Fruit fly (Drosophila melanogaster): ENCODE data around the gene prd1.
A peak's percentile ranks its signal among the peaks of the same experiment; 100 is the strongest.

Gene prd1

dm6 chr3R:11749297-11750293 is 37.2 kb downstream of the prd1 start, which contains the start of gene CG6923:
TSS of gene CG6923 (minus strand) at chr3R:11750029.
- TF ChIP-seq pad (GFP tag; optimal IDR thresholded peaks at IDR 0.05): no peak
- TF ChIP-seq CG5204 (GFP tag; optimal IDR thresholded peaks at IDR 0.05): no peak
- TF ChIP-seq cnc (optimal IDR thresholded peaks at IDR 0.05): no peak
- TF ChIP-seq CG7101 (tag; optimal IDR thresholded peaks at IDR 0.05): no peak
- peak; percentile 24 for TF ChIP-seq CG12768 (GFP tag; optimal IDR thresholded peaks at IDR 0.05)
- no peak for TF ChIP-seq cic (GFP tag; optimal IDR thresholded peaks at IDR 0.05)
- TF ChIP-seq CG1620 (GFP tag; optimal IDR thresholded peaks at IDR 0.05): no peak
- TF ChIP-seq tj (GFP tag; optimal IDR thresholded peaks at IDR 0.05): peak; percentile 45
- TF ChIP-seq Hr96 (GFP tag; optimal IDR thresholded peaks at IDR 0.05): no peak
- TF ChIP-seq CG7045 (GFP tag; optimal IDR thresholded peaks at IDR 0.05): peak; percentile 3
- TF ChIP-seq CG33017 (tag; optimal IDR thresholded peaks at IDR 0.05): no peak
- TF ChIP-seq CG11617 (GFP tag; optimal IDR thresholded peaks at IDR 0.05): peak; percentile 15
- TF ChIP-seq CG14711 (tag; optimal IDR thresholded peaks at IDR 0.05): no peak
- TF ChIP-seq bab1 (GFP tag; optimal IDR thresholded peaks at IDR 0.05): no peak
- TF ChIP-seq Mnt (GFP tag; optimal IDR thresholded peaks at IDR 0.05): peak; percentile 38
- no peak for TF ChIP-seq toe (GFP tag; optimal IDR thresholded peaks at IDR 0.05)
- peak; percentile 29 for TF ChIP-seq kay (GFP tag; ENCODE audit: borderline replicate concordance)
- no peak for TF ChIP-seq Clk (GFP tag; optimal IDR thresholded peaks at IDR 0.05)
- TF ChIP-seq Crg-1 (GFP tag; optimal IDR thresholded peaks at IDR 0.05): no peak
- peak; percentile 67 for TF ChIP-seq ovo (GFP tag; optimal IDR thresholded peaks at IDR 0.05)

dm6 chr3R:11741730-11742203 is 45.0 kb downstream of the prd1 start, which contains the start of the genes Blm and CG14722:
TSS of gene Blm (minus strand) at chr3R:11741783.
TSS of gene CG14722 (plus strand) at chr3R:11741890.
- TF ChIP-seq ovo (GFP tag; optimal IDR thresholded peaks at IDR 0.05) (no peak), CG5204 (GFP tag; optimal IDR thresholded peaks at IDR 0.05) (no peak), Mnt (GFP tag; optimal IDR thresholded peaks at IDR 0.05) (peak; percentile 64), bab1 (GFP tag; optimal IDR thresholded peaks at IDR 0.05) (peak; percentile 60), CG11617 (GFP tag; optimal IDR thresholded peaks at IDR 0.05) (peak; percentile 10), CG1620 (GFP tag; optimal IDR thresholded peaks at IDR 0.05) (peak; percentile 28), CG14711 (tag; optimal IDR thresholded peaks at IDR 0.05) (peak; percentile 28)

- TF ChIP-seq CG1620 (GFP tag; optimal IDR thresholded peaks at IDR 0.05) (peak; percentile 5), CG7045 (GFP tag; optimal IDR thresholded peaks at IDR 0.05) (peak; percentile 4), Mnt (GFP tag; optimal IDR thresholded peaks at IDR 0.05) (peak; percentile 50), CG11617 (GFP tag; optimal IDR thresholded peaks at IDR 0.05) (peak; percentile 14), bab1 (GFP tag; optimal IDR thresholded peaks at IDR 0.05) (peak; percentile 61), CG12768 (GFP tag; optimal IDR thresholded peaks at IDR 0.05) (no peak), CG14711 (tag; optimal IDR thresholded peaks at IDR 0.05) (peak; percentile 7), Crg-1 (GFP tag; optimal IDR thresholded peaks at IDR 0.05) (no peak)
Observed at dm6 chr3R:11735337-11735736, 51.5 kb downstream of the prd1 start, which contains the start of gene CG14721. TSS of gene CG14721 (plus strand) at chr3R:11735447.
